Fruit fly (Drosophila melanogaster): ENCODE results near the gene Pp2C1.

- TF ChIP-seq h (optimal IDR thresholded peaks at IDR 0.05) = no peak
- TF ChIP-seq psq (optimal IDR thresholded peaks at IDR 0.05) = no peak
- no peak for TF ChIP-seq Sin3A (optimal IDR thresholded peaks at IDR 0.05)
- no peak for TF ChIP-seq ttk (optimal IDR thresholded peaks at IDR 0.05)
Measured at dm6 chrX:4691226-4691625, 4.5 kb upstream of the Pp2C1 start.
